Fruit fly (Drosophila melanogaster) whole organism, embryonic: ENCODE results near the gene hook.

Experiments used
- CG10543 ChIP-seq: fragments of 200-800 bp; sonication (Bioruptor generic); optimal IDR thresholded peaks from 3 replicates; lab custom pipeline; 2017; ENCODE audit warnings: missing biosample characterization, mild to moderate bottlenecking, missing genetic modification characterization, moderate library complexity
- CG12236 ChIP-seq: fragments of 200-800 bp; sonication (Bioruptor generic); optimal IDR thresholded peaks from 2 replicates; lab custom pipeline; 2016; ENCODE audit warnings: missing biosample characterization, missing genetic modification characterization
- CG12299 ChIP-seq: fragments of 200-800 bp; sonication (Bioruptor generic); optimal IDR thresholded peaks from 2 replicates; lab custom pipeline; 2018; ENCODE audit warnings: missing biosample characterization, mild to moderate bottlenecking, missing genetic modification characterization
- CG12744 ChIP-seq: fragments of 200-800 bp; sonication (Bioruptor generic); optimal IDR thresholded peaks from 2 replicates; lab custom pipeline; 2016; ENCODE audit warnings: missing biosample characterization, missing genetic modification characterization
- CG14710 ChIP-seq: fragments of 200-800 bp; sonication (Bioruptor generic); optimal IDR thresholded peaks from 3 replicates; lab custom pipeline; 2019; ENCODE audit warnings: missing biosample characterization, mild to moderate bottlenecking, missing genetic modification characterization, moderate library complexity
- CG1792 ChIP-seq: fragments of 200-800 bp; sonication (Bioruptor generic); optimal IDR thresholded peaks from 2 replicates; lab custom pipeline; 2016; ENCODE audit warnings: missing biosample characterization, missing genetic modification characterization
- CG18764 ChIP-seq: fragments of 200-800 bp; sonication (Bioruptor generic); optimal IDR thresholded peaks from 3 replicates; lab custom pipeline; 2016; ENCODE audit warnings: missing biosample characterization, missing genetic modification characterization
- CG2875 ChIP-seq: fragments of 200-800 bp; sonication (Bioruptor generic); optimal IDR thresholded peaks from 2 replicates; lab custom pipeline; 2017; ENCODE audit warnings: missing biosample characterization, mild to moderate bottlenecking, missing genetic modification characterization, missing genetic modification reagents
- CG33213 ChIP-seq: fragments of 200-800 bp; sonication (Bioruptor generic); optimal IDR thresholded peaks from 3 replicates; lab custom pipeline; 2016; ENCODE audit warnings: missing biosample characterization, missing genetic modification characterization
- CG6175 ChIP-seq: fragments of 200-800 bp; sonication (Bioruptor generic); IDR thresholded peaks from 3 replicates; pipeline ENCODE4 v1.3.6; 2022; ENCODE audit warnings: missing biosample characterization, missing genetic modification characterization
- CG6791 ChIP-seq: fragments of 200-800 bp; sonication (Bioruptor generic); IDR thresholded peaks from 3 replicates; pipeline ENCODE4 v1.3.6; 2022; ENCODE audit warnings: missing biosample characterization, missing genetic modification characterization; ENCODE audit not compliant: partially characterized antibody
- CG8765 ChIP-seq: fragments of 200-800 bp; sonication (Bioruptor generic); IDR thresholded peaks from 2 replicates; pipeline ENCODE4 v1.3.6; 2022; ENCODE audit warnings: missing biosample characterization, missing genetic modification characterization
- CG9876 ChIP-seq: fragments of 200-800 bp; sonication (Bioruptor generic); optimal IDR thresholded peaks from 2 replicates; lab custom pipeline; 2016; ENCODE audit warnings: missing biosample characterization, missing genetic modification characterization
- Dek ChIP-seq: fragments of 200-800 bp; sonication (Bioruptor generic); optimal IDR thresholded peaks from 3 replicates; lab custom pipeline; 2019; ENCODE audit warnings: missing biosample characterization, mild to moderate bottlenecking, missing genetic modification characterization, moderate library complexity
- Dref ChIP-seq: fragments of 200-800 bp; sonication (Bioruptor generic); IDR thresholded peaks from 2 replicates; pipeline ENCODE4 v1.3.6; 2022; ENCODE audit warnings: missing biosample characterization, missing genetic modification characterization
- Elba2 ChIP-seq: fragments of 200-800 bp; sonication (Bioruptor generic); optimal IDR thresholded peaks from 3 replicates; lab custom pipeline; 2016; ENCODE audit warnings: missing biosample characterization, missing genetic modification characterization
- HmgD ChIP-seq: fragments of 200-800 bp; sonication (Bioruptor generic); optimal IDR thresholded peaks from 3 replicates; lab custom pipeline; 2016; ENCODE audit warnings: missing biosample characterization, missing genetic modification characterization
- Lhr ChIP-seq: fragments of 200-800 bp; sonication (Bioruptor generic); optimal IDR thresholded peaks from 3 replicates; lab custom pipeline; 2017; ENCODE audit warnings: mild to moderate bottlenecking, missing biosample characterization, missing genetic modification reagents, missing genetic modification characterization
- MESR4 ChIP-seq: fragments of 200-800 bp; sonication (Bioruptor generic); optimal IDR thresholded peaks from 2 replicates; lab custom pipeline; 2018; ENCODE audit warnings: missing biosample characterization, mild to moderate bottlenecking, missing genetic modification characterization, moderate library complexity
- Oaz ChIP-seq: fragments of 200-800 bp; sonication (Bioruptor generic); IDR thresholded peaks from 2 replicates; pipeline ENCODE4 v1.3.6; 2022; ENCODE audit warnings: missing biosample characterization, missing genetic modification characterization
- PHDP ChIP-seq: fragments of 200-800 bp; sonication (Bioruptor generic); optimal IDR thresholded peaks from 3 replicates; lab custom pipeline; 2018; ENCODE audit warnings: missing biosample characterization, mild to moderate bottlenecking, missing genetic modification characterization, moderate library complexity
- Ptx1 ChIP-seq: fragments of 200-800 bp; sonication (Bioruptor generic); IDR thresholded peaks from 2 replicates; pipeline ENCODE4 v1.3.6; 2022; ENCODE audit warnings: missing biosample characterization, missing genetic modification characterization
- Ssrp ChIP-seq: fragments of 200-800 bp; sonication (Bioruptor generic); optimal IDR thresholded peaks from 2 replicates; lab custom pipeline; 2018; ENCODE audit warnings: missing biosample characterization, mild to moderate bottlenecking, missing genetic modification characterization, moderate library complexity
- Stat92E ChIP-seq, 3 experiments: fragments of >200 bp in 2 of 3; fragments of 200-800 bp in 1 of 3; sonication (Bioruptor generic) in 1 of 3; optimal IDR thresholded peaks; 2 replicates each; lab custom pipeline; 2017 to 2019; ENCODE audit warnings: missing biosample characterization in 3 of 3, missing genetic modification characterization in 3 of 3, mild to moderate bottlenecking in 1 of 3, moderate library complexity in 1 of 3
- Vsx1 ChIP-seq: fragments of 200-800 bp; sonication (Bioruptor generic); optimal IDR thresholded peaks from 2 replicates; lab custom pipeline; 2017; ENCODE audit warnings: missing biosample characterization, mild to moderate bottlenecking, missing genetic modification characterization, missing genetic modification reagents
- Xrp1 ChIP-seq: fragments of 200-800 bp; sonication (Bioruptor generic); IDR thresholded peaks from 2 replicates; pipeline ENCODE4 v1.3.6; 2022; ENCODE audit warnings: missing biosample characterization, missing genetic modification characterization
- abd-A ChIP-seq: fragments of 200-800 bp; sonication (Bioruptor generic); optimal IDR thresholded peaks from 3 replicates; lab custom pipeline; 2019; ENCODE audit warnings: missing biosample characterization, mild to moderate bottlenecking, missing genetic modification characterization, moderate library complexity
- al ChIP-seq: fragments of 200-800 bp; sonication (Bioruptor generic); IDR thresholded peaks from 2 replicates; pipeline ENCODE4 v1.3.6; 2022; ENCODE audit warnings: missing biosample characterization, missing genetic modification characterization
- ap ChIP-seq: fragments of 200-800 bp; sonication (Bioruptor generic); IDR thresholded peaks from 2 replicates; pipeline ENCODE4 v1.3.6; 2022; ENCODE audit warnings: missing biosample characterization, missing genetic modification characterization
- bbx ChIP-seq: fragments of 200-800 bp; sonication (Bioruptor generic); IDR thresholded peaks from 2 replicates; pipeline ENCODE4 v1.3.6; 2022; ENCODE audit warnings: missing biosample characterization, missing genetic modification characterization; ENCODE audit not compliant: partially characterized antibody
- chm ChIP-seq: fragments of 200-800 bp; sonication (Bioruptor generic); IDR thresholded peaks from 2 replicates; pipeline ENCODE4 v1.3.6; 2022; ENCODE audit warnings: missing biosample characterization, missing genetic modification characterization
- croc ChIP-seq: fragments of 200-800 bp; sonication (Bioruptor generic); conservative IDR thresholded peaks from 3 replicates; pipeline ENCODE4 v1.3.6; 2022; ENCODE audit warnings: missing biosample characterization, missing genetic modification characterization
- da ChIP-seq: fragments of 200-800 bp; sonication (Bioruptor generic); optimal IDR thresholded peaks from 2 replicates; lab custom pipeline; 2016; ENCODE audit warnings: missing biosample characterization, missing genetic modification characterization
- hbn ChIP-seq: fragments of 200-800 bp; sonication (Bioruptor generic); IDR thresholded peaks from 2 replicates; pipeline ENCODE4 v1.3.6; 2022; ENCODE audit warnings: missing biosample characterization, missing genetic modification characterization; ENCODE audit not compliant: partially characterized antibody
- jumu ChIP-seq: fragments of 200-800 bp; sonication (Bioruptor generic); optimal IDR thresholded peaks from 3 replicates; lab custom pipeline; 2016; ENCODE audit warnings: missing biosample characterization, missing genetic modification characterization
- mirr ChIP-seq: fragments of 200-800 bp; sonication (Bioruptor generic); optimal IDR thresholded peaks from 3 replicates; lab custom pipeline; 2018; ENCODE audit warnings: missing biosample characterization, mild to moderate bottlenecking, missing genetic modification characterization
- nau ChIP-seq: fragments of 200-800 bp; sonication (Bioruptor generic); optimal IDR thresholded peaks from 3 replicates; lab custom pipeline; 2017; ENCODE audit warnings: missing biosample characterization, mild to moderate bottlenecking, missing genetic modification characterization, missing genetic modification reagents
- pan ChIP-seq, 4 experiments: fragments of >200 bp in 3 of 4; fragments of 200-800 bp in 1 of 4; sonication (Bioruptor generic) in 1 of 4; optimal IDR thresholded peaks in 3 of 4; IDR thresholded peaks in 1 of 4; 2 replicates each; pipeline versions ENCODE4 v1.3.6 to Lab custom; 2017 to 2022; ENCODE audit warnings: missing biosample characterization in 2 of 4, missing genetic modification characterization in 2 of 4, mixed read lengths in 1 of 4
- peb ChIP-seq: fragments of 200-800 bp; sonication (Bioruptor generic); IDR thresholded peaks from 2 replicates; pipeline ENCODE4 v1.3.6; 2022; ENCODE audit warnings: missing biosample characterization, missing genetic modification characterization
- pzg ChIP-seq: fragments of 200-800 bp; sonication (Bioruptor generic); optimal IDR thresholded peaks from 3 replicates; lab custom pipeline; 2018; ENCODE audit warnings: missing biosample characterization, mild to moderate bottlenecking, missing genetic modification characterization, moderate library complexity
- ranshi ChIP-seq: fragments of 200-800 bp; sonication (Bioruptor generic); IDR thresholded peaks from 2 replicates; pipeline ENCODE4 v1.3.6; 2022; ENCODE audit warnings: missing biosample characterization, missing genetic modification characterization
- rib ChIP-seq: fragments of 200-800 bp; sonication (Bioruptor generic); IDR thresholded peaks from 2 replicates; pipeline ENCODE4 v1.3.6; 2022; ENCODE audit warnings: missing biosample characterization, missing genetic modification characterization
- ro ChIP-seq: fragments of 200-800 bp; sonication (Bioruptor generic); IDR thresholded peaks from 2 replicates; pipeline ENCODE4 v1.3.6; 2022; ENCODE audit warnings: missing biosample characterization, missing genetic modification characterization
- shn ChIP-seq: fragments of 200-800 bp; sonication (Bioruptor generic); optimal IDR thresholded peaks from 3 replicates; lab custom pipeline; 2016; ENCODE audit warnings: missing biosample characterization, missing genetic modification characterization
- slp2 ChIP-seq: fragments of 200-800 bp; sonication (Bioruptor generic); optimal IDR thresholded peaks from 2 replicates; lab custom pipeline; 2016; ENCODE audit warnings: missing biosample characterization, missing genetic modification characterization
- tin ChIP-seq: fragments of 200-800 bp; sonication (Bioruptor generic); optimal IDR thresholded peaks from 3 replicates; lab custom pipeline; 2016; ENCODE audit warnings: missing biosample characterization, missing genetic modification characterization
- trem ChIP-seq: fragments of 200-800 bp; optimal IDR thresholded peaks from 3 replicates; lab custom pipeline; 2019; ENCODE audit warnings: missing biosample characterization, mild to moderate bottlenecking, missing genetic modification characterization, moderate library complexity
- zfh1 ChIP-seq: fragments of 200-800 bp; sonication (Bioruptor generic); IDR thresholded peaks from 3 replicates; pipeline ENCODE4 v1.3.6; 2022; ENCODE audit warnings: missing biosample characterization, missing genetic modification characterization

Gene hook

dm6 chr2L:19021278-19022220 is 11.7 kb downstream of the hook start (continued):
- TF ChIP-seq croc (GFP tag; lab: Robert Waterston, UW) (peak; percentile 59; the same call in 2 of the 3 replicates), CG6175 (GFP tag; lab: Robert Waterston, UW) (no peak), Lhr (GFP tag; lab: Kevin White, UChicago) (peak; percentile 36), CG9876 (no peak), Dek (tag; lab: Kevin White, UChicago) (peak; percentile 78), slp2 (GFP tag; lab: Kevin White, UChicago) (peak; percentile 30), HmgD (GFP tag; lab: Kevin White, UChicago) (no peak), da (GFP tag; lab: Kevin White, UChicago) (no peak), CG33213 (no peak), nau (GFP tag; lab: Kevin White, UChicago) (peak; percentile 67), Ptx1 (GFP tag; lab: Robert Waterston, UW) (peak; percentile 86), pan (optimal IDR thresholded peaks at IDR 0.05; lab: Kevin White, UChicago) (no peak), pan (GFP tag; optimal IDR thresholded peaks at IDR 0.05 in 1 of 2, IDR thresholded peaks at IDR 0.05 in 1 of 2) (peak in 1 of 2 experiments; percentile 66), Ssrp (tag; lab: Kevin White, UChicago) (peak; percentile 77), chm (no peak), PHDP (tag; lab: Kevin White, UChicago) (peak; percentile 85), CG1792 (GFP tag; lab: Kevin White, UChicago) (no peak), zfh1 (GFP tag; lab: Robert Waterston, UW) (peak; percentile 88), pzg (GFP tag; lab: Kevin White, UChicago) (no peak), ap (GFP tag; lab: Robert Waterston, UW) (peak; percentile 38; the same call in 1 of the 2 replicates), ro (GFP tag; lab: Robert Waterston, UW) (peak; percentile 53; the same call in 1 of the 2 replicates), CG10543 (GFP tag; lab: Kevin White, UChicago) (peak; percentile 96), rib (GFP tag; lab: Robert Waterston, UW) (no peak; the same call in 1 of the 2 replicates), bbx (GFP tag; lab: Robert Waterston, UW) (no peak), Stat92E (GFP tag; optimal IDR thresholded peaks at IDR 0.05; lab: Kevin White, UChicago) (peak in 1 of 3 experiments; percentile 19), trem (tag; lab: Kevin White, UChicago) (peak; percentile 9), CG12236 (GFP tag; lab: Kevin White, UChicago) (no peak), CG2875 (GFP tag; lab: Kevin White, UChicago) (peak; percentile 68), CG8765 (GFP tag; lab: Robert Waterston, UW) (no peak), abd-A (tag; lab: Kevin White, UChicago) (peak; percentile 94), al (GFP tag; lab: Robert Waterston, UW) (no peak), CG6791 (GFP tag; lab: Robert Waterston, UW) (no peak), Xrp1 (GFP tag; lab: Robert Waterston, UW) (peak; percentile 79), shn (GFP tag; lab: Kevin White, UChicago) (peak; percentile 49), CG14710 (tag; lab: Kevin White, UChicago) (peak; percentile 56), hbn (GFP tag; lab: Robert Waterston, UW) (no peak), ranshi (GFP tag; lab: Robert Waterston, UW) (peak; percentile 52; the same call in 1 of the 2 replicates), Vsx1 (GFP tag; lab: Kevin White, UChicago) (peak; percentile 62), tin (GFP tag; lab: Kevin White, UChicago) (peak; percentile 62), MESR4 (GFP tag; lab: Kevin White, UChicago) (peak; percentile 16), CG12744 (GFP tag; lab: Kevin White, UChicago) (no peak), Elba2 (GFP tag; lab: Kevin White, UChicago) (no peak), Dref (no peak), CG18764 (GFP tag; lab: Kevin White, UChicago) (peak; percentile 34), jumu (GFP tag; lab: Kevin White, UChicago) (peak; percentile 37), mirr (GFP tag; lab: Kevin White, UChicago) (peak; percentile 49), Oaz (GFP tag; lab: Robert Waterston, UW) (no peak), peb (GFP tag; lab: Robert Waterston, UW) (no peak; the same call in 1 of the 2 replicates), CG12299 (tag; lab: Kevin White, UChicago) (peak; percentile 84)
